Fruit fly (Drosophila melanogaster) whole organism, prepupa: ENCODE measurements around the gene CG32081.

ENCODE experiments used
- Blimp-1 ChIP-seq: fragments of 200-800 bp; sonication (Bioruptor generic); optimal IDR thresholded peaks from 3 replicates; lab custom pipeline; 2017; ENCODE audit warnings: missing biosample characterization, missing genetic modification characterization, mild to moderate bottlenecking, moderate library complexity, missing genetic modification reagents
- CG10631 ChIP-seq: fragments of 200-800 bp; sonication (Bioruptor generic); optimal IDR thresholded peaks from 2 replicates; lab custom pipeline; 2016; ENCODE audit warnings: missing biosample characterization, missing genetic modification characterization
- CG10669 ChIP-seq: fragments of 200-800 bp; sonication (Bioruptor generic); optimal IDR thresholded peaks from 3 replicates; lab custom pipeline; 2018; ENCODE audit warnings: missing biosample characterization, mild to moderate bottlenecking, missing genetic modification characterization, moderate library complexity
- CG11762 ChIP-seq: fragments of 200-800 bp; sonication (Bioruptor generic); optimal IDR thresholded peaks from 3 replicates; lab custom pipeline; 2016; ENCODE audit warnings: missing biosample characterization, missing genetic modification characterization; ENCODE audit not compliant: insufficient read depth
- CG11902 ChIP-seq: fragments of 200-800 bp; sonication (Bioruptor generic); optimal IDR thresholded peaks from 3 replicates; lab custom pipeline; 2016; ENCODE audit warnings: missing biosample characterization, missing genetic modification characterization
- CG1621 ChIP-seq: fragments of 200-800 bp; sonication (Bioruptor generic); optimal IDR thresholded peaks from 3 replicates; lab custom pipeline; 2018; ENCODE audit warnings: missing biosample characterization, mild to moderate bottlenecking, missing genetic modification characterization
- CG31627 ChIP-seq: fragments of 200-800 bp; sonication (Bioruptor generic); optimal IDR thresholded peaks from 3 replicates; lab custom pipeline; 2016; ENCODE audit warnings: missing biosample characterization, missing genetic modification characterization
- CG34406 ChIP-seq: fragments of 200-800 bp; sonication (Bioruptor generic); optimal IDR thresholded peaks from 3 replicates; lab custom pipeline; 2016; ENCODE audit warnings: missing biosample characterization, missing genetic modification characterization
- CG3919 ChIP-seq: fragments of 200-800 bp; sonication (Bioruptor generic); optimal IDR thresholded peaks from 3 replicates; lab custom pipeline; 2016; ENCODE audit warnings: missing biosample characterization, missing genetic modification characterization
- CG6163 ChIP-seq: fragments of 200-800 bp; sonication (Bioruptor generic); IDR thresholded peaks from 3 replicates; pipeline ENCODE4 v1.3.6; 2022; ENCODE audit warnings: missing biosample characterization, missing genetic modification characterization
- CG6792 ChIP-seq: fragments of 200-800 bp; sonication (Bioruptor generic); optimal IDR thresholded peaks from 3 replicates; lab custom pipeline; 2016; ENCODE audit warnings: missing biosample characterization, missing genetic modification characterization
- CG6808 ChIP-seq: fragments of 200-800 bp; sonication (Bioruptor generic); optimal IDR thresholded peaks from 3 replicates; lab custom pipeline; 2017; ENCODE audit warnings: missing biosample characterization, missing genetic modification characterization, mild to moderate bottlenecking, moderate library complexity, missing genetic modification reagents
- CG7368 ChIP-seq: fragments of 200-800 bp; sonication (Bioruptor generic); optimal IDR thresholded peaks from 3 replicates; lab custom pipeline; 2016; ENCODE audit warnings: missing biosample characterization, missing genetic modification characterization
- CG8319 ChIP-seq: fragments of 200-800 bp; sonication (Bioruptor generic); optimal IDR thresholded peaks from 3 replicates; lab custom pipeline; 2016; ENCODE audit warnings: missing biosample characterization, missing genetic modification characterization
- CG8632 ChIP-seq: fragments of 200-800 bp; sonication (Bioruptor generic); optimal IDR thresholded peaks from 3 replicates; lab custom pipeline; 2016; ENCODE audit warnings: missing biosample characterization, missing genetic modification characterization
- CG9139 ChIP-seq: fragments of 200-800 bp; sonication (Bioruptor generic); optimal IDR thresholded peaks from 3 replicates; lab custom pipeline; 2017; ENCODE audit warnings: missing biosample characterization, mild to moderate bottlenecking, missing genetic modification characterization
- Eip75B ChIP-seq: fragments of 200-800 bp; sonication (Bioruptor generic); optimal IDR thresholded peaks from 3 replicates; lab custom pipeline; 2016; ENCODE audit warnings: missing biosample characterization, missing genetic modification characterization
- Eip78C ChIP-seq: fragments of 200-800 bp; sonication (Bioruptor generic); peaks from one replicate; lab custom pipeline; 2016; ENCODE audit warnings: missing biosample characterization, missing genetic modification characterization
- Eip93F ChIP-seq: fragments of 200-800 bp; sonication (Bioruptor generic); optimal IDR thresholded peaks from 2 replicates; lab custom pipeline; 2016; ENCODE audit warnings: missing biosample characterization, mild to moderate bottlenecking, missing genetic modification characterization
- Ets21C ChIP-seq: fragments of 200-800 bp; sonication (Bioruptor generic); optimal IDR thresholded peaks from 3 replicates; lab custom pipeline; 2016; ENCODE audit warnings: missing biosample characterization, missing genetic modification characterization
- Ets96B ChIP-seq: fragments of 200-800 bp; optimal IDR thresholded peaks from 2 replicates; lab custom pipeline; 2019; ENCODE audit warnings: missing biosample characterization, mild to moderate bottlenecking, missing genetic modification characterization, moderate library complexity
- Gug ChIP-seq: fragments of 200-800 bp; sonication (Bioruptor generic); IDR thresholded peaks from 2 replicates; pipeline ENCODE4 v1.3.6; 2022; ENCODE audit warnings: missing biosample characterization, missing genetic modification characterization
- Hr4 ChIP-seq: fragments of 200-800 bp; sonication (Bioruptor generic); optimal IDR thresholded peaks from 3 replicates; lab custom pipeline; 2016; ENCODE audit warnings: missing biosample characterization, missing genetic modification characterization
- Lpt ChIP-seq: fragments of 200-800 bp; sonication (Bioruptor generic); optimal IDR thresholded peaks from 3 replicates; lab custom pipeline; 2016; ENCODE audit warnings: missing biosample characterization, missing genetic modification characterization
- Met ChIP-seq: fragments of 200-800 bp; sonication (Bioruptor generic); optimal IDR thresholded peaks from 3 replicates; lab custom pipeline; 2016; ENCODE audit warnings: missing biosample characterization, missing genetic modification characterization
- OdsH ChIP-seq: fragments of 200-800 bp; sonication (Bioruptor generic); optimal IDR thresholded peaks from 3 replicates; lab custom pipeline; 2016; ENCODE audit warnings: missing biosample characterization, missing genetic modification characterization
- Smox ChIP-seq: fragments of 200-800 bp; sonication (Bioruptor generic); optimal IDR thresholded peaks from 3 replicates; lab custom pipeline; 2016; ENCODE audit warnings: missing biosample characterization, missing genetic modification characterization
- Sox14 ChIP-seq: fragments of 200-800 bp; sonication (Bioruptor generic); optimal IDR thresholded peaks from 3 replicates; lab custom pipeline; 2016; ENCODE audit warnings: missing biosample characterization, missing genetic modification characterization
- achi ChIP-seq: fragments of 200-800 bp; sonication (Bioruptor generic); optimal IDR thresholded peaks from 3 replicates; lab custom pipeline; 2016; ENCODE audit warnings: missing biosample characterization, missing genetic modification characterization
- acj6 ChIP-seq: fragments of 200-800 bp; sonication (Bioruptor generic); optimal IDR thresholded peaks from 3 replicates; lab custom pipeline; 2016; ENCODE audit warnings: missing biosample characterization, missing genetic modification characterization
- cyc ChIP-seq: fragments of 200-800 bp; sonication (Bioruptor generic); optimal IDR thresholded peaks from 3 replicates; lab custom pipeline; 2016; ENCODE audit warnings: missing biosample characterization, missing genetic modification characterization
- dac ChIP-seq: fragments of 200-800 bp; sonication (Bioruptor generic); optimal IDR thresholded peaks from 2 replicates; lab custom pipeline; 2017; ENCODE audit warnings: missing biosample characterization, mild to moderate bottlenecking, missing genetic modification characterization
- dsx ChIP-seq: fragments of 200-800 bp; optimal IDR thresholded peaks from 3 replicates; lab custom pipeline; 2019; ENCODE audit warnings: missing biosample characterization, mild to moderate bottlenecking, missing genetic modification characterization, moderate library complexity; ENCODE audit not compliant: poor library complexity, severe bottlenecking
- eg ChIP-seq: fragments of 200-800 bp; sonication (Bioruptor generic); IDR thresholded peaks from 3 replicates; pipeline ENCODE4 v1.3.6; 2022; ENCODE audit warnings: missing biosample characterization, missing genetic modification characterization
- esn ChIP-seq: fragments of 200-800 bp; sonication (Bioruptor generic); optimal IDR thresholded peaks from 2 replicates; lab custom pipeline; 2016; ENCODE audit warnings: missing biosample characterization, mild to moderate bottlenecking, missing genetic modification characterization, moderate library complexity
- fkh ChIP-seq: fragments of 200-800 bp; sonication (Bioruptor generic); optimal IDR thresholded peaks from 3 replicates; lab custom pipeline; 2017; ENCODE audit warnings: missing biosample characterization, mild to moderate bottlenecking, missing genetic modification characterization, moderate library complexity
- pdm3 ChIP-seq: fragments of 200-800 bp; sonication (Bioruptor generic); optimal IDR thresholded peaks from 3 replicates; lab custom pipeline; 2016; ENCODE audit warnings: missing biosample characterization, missing genetic modification characterization
- ss ChIP-seq, 2 experiments: fragments of 200-800 bp; sonication (Bioruptor generic); optimal IDR thresholded peaks; 2 replicates in 1 of 2; 3 replicates in 1 of 2; lab custom pipeline; 2017 to 2018; ENCODE audit warnings: mild to moderate bottlenecking in 2 of 2, missing biosample characterization in 2 of 2, missing genetic modification characterization in 2 of 2, moderate library complexity in 1 of 2
- svp ChIP-seq: fragments of 200-800 bp; sonication (Bioruptor generic); peaks from one replicate; lab custom pipeline; 2016; ENCODE audit warnings: missing biosample characterization, missing genetic modification characterization
- topi ChIP-seq: fragments of 200-800 bp; sonication (Bioruptor generic); optimal IDR thresholded peaks from 3 replicates; lab custom pipeline; 2016; ENCODE audit warnings: missing biosample characterization, missing genetic modification characterization
- vri ChIP-seq: fragments of 200-800 bp; sonication (Bioruptor generic); optimal IDR thresholded peaks from 3 replicates; lab custom pipeline; 2016; ENCODE audit warnings: missing biosample characterization, mild to moderate bottlenecking, missing genetic modification characterization

CG32081 gene

DNA sequence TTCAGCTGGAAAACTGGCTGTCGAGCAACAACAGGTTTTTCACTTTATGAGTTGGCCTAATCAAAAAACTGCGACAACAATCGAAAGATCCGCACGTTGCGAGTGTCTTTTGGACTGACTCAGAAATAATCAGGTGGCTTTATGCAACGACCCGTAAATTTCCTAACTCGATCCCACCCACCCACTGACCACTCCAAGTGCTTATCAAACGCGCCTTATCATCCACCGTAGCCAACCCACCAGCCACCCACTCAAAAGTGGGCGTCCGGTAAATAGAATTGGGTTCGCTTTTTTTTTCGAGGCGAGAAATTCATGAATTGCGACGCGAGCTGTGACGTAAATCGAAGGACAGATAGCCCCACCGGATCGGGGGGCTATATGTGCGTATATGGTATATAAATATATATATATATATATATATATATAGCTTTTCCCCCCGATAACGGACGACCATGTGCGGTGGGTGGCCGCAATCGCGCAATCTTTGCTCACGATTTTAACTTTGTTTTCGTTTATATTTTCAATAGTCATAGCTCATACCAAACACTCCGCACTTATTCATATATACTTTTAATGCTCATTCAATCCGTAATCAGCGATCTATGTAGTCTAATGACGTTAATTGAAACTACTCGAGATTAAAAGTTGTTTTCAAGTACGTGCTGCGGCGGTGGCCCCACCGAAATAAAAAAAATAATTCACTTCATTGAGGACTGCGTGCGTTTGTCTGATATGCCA lies 22.5 kb upstream of the CG32081 start:
- TF ChIP-seq svp (GFP tag; lab: Kevin White, UChicago), result peak; percentile 82
- TF ChIP-seq vri (GFP tag; lab: Kevin White, UChicago), result peak; percentile 68
- TF ChIP-seq CG6808 (GFP tag; lab: Kevin White, UChicago), result no peak
- no peak for TF ChIP-seq OdsH

DNA sequence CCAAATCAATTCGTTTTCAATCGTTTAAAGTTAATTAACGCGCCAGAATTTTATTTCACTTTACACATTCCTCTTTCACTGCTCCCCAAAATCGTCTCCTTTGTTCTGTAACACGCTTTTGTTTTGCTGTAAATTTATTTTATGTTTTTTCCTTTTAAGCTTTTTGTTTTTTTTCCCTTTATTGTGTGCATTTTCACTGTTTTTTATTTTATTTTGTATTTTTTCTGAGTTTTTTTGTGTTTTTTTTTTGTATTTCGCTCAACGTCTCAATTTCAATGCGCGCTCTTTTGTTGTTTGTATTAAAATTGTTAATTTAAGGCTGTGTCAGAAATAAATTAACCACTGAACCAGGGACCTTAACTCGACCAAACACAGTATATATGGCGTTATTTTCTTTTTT lies 20.9 kb upstream of the CG32081 start:
- peak; percentile 69 for TF ChIP-seq Eip78C (GFP tag; lab: Kevin White, UChicago)
- TF ChIP-seq CG6808 (GFP tag; lab: Kevin White, UChicago), result peak; percentile 13
- peak; percentile 60 for TF ChIP-seq svp (GFP tag; lab: Kevin White, UChicago)
- TF ChIP-seq Sox14, result peak; percentile 32
- peak; percentile 3 for TF ChIP-seq CG9139
- TF ChIP-seq ss (GFP tag; optimal IDR thresholded peaks at IDR 0.05; lab: Kevin White, UChicago), result peak; percentile 14 to 32
- peak; percentile 39 for TF ChIP-seq CG34406 (GFP tag; lab: Kevin White, UChicago)
- peak; percentile 19 for TF ChIP-seq esn
- TF ChIP-seq CG1621 (tag; lab: Kevin White, UChicago), result no peak
- peak; percentile 33 for TF ChIP-seq CG8632 (GFP tag; lab: Kevin White, UChicago)
- peak; percentile 19 for TF ChIP-seq Met (GFP tag; lab: Kevin White, UChicago)
- no peak for TF ChIP-seq Eip93F
- TF ChIP-seq CG8319 (GFP tag; lab: Kevin White, UChicago), result no peak

DNA sequence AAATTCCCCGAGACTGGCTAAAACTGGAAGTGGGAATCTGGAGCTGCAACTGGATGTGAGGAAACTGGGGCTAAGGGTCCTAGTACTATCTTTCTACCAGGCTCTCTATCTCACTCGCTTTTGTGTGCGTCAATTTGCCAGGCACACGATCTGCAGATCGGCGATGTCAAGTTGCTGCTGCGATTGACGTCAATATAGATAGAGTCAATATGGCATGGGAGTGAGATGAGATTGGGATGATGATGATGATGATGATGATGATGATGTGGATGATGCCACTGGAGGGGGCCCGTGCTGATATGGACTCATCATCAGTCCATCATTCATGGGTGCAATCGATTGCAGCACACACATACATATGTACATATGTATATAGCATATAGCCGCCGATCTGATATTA lies 19.6 kb upstream of the CG32081 start:
- TF ChIP-seq svp (GFP tag; lab: Kevin White, UChicago) (peak; percentile 97), Hr4 (GFP tag; lab: Kevin White, UChicago) (no peak)

DNA sequence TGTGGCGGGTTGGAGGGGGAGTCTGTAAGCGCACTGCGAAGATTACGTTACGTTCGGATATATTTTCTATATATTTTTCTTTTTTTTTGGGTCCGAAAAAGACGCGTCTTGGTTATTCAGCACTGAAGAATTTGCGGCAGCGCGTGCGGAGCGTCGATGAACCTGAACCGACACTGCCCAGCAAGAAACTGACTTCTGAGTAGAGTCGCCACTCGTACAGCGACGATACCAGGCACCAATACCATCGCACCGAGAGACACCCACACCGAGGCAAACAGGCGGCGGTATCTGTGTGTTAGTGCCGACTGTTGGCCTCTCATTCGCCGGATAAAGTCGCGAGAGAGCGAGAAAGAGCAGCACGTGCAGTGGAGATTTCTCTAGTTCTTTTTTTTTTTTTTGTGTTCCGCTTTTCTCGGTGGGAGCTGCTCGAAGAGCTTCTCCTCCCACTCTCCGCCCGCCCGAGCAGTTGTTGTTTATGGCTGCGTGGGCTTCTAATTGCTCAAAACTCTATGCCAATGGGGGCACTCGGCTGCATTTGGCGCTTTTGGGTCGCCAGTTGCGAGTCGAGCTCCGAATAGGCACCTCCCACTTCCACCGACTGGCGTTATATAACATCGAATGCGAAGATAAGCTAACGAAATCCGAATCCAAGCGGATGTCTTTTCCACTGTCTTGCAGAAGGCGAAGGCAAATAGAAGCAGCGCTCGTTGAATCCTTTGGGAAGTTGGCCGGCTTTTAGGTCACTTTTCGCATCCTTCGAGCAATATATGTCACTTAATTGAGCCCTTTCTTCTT lies 18.2 kb upstream of the CG32081 start, which contains the start of gene klu:
TSS of gene klu (minus strand) at position 189 of the 795 bp plus-strand sequence.
- TF ChIP-seq OdsH (peak; percentile 18), acj6 (GFP tag; lab: Kevin White, UChicago) (no peak), CG8632 (GFP tag; lab: Kevin White, UChicago) (no peak), cyc (GFP tag; lab: Kevin White, UChicago) (no peak), CG10669 (GFP tag; lab: Kevin White, UChicago) (peak; percentile 35), CG11902 (no peak), Lpt (GFP tag; lab: Kevin White, UChicago) (peak; percentile 24), achi (GFP tag; lab: Kevin White, UChicago) (peak; percentile 20), CG7368 (no peak), CG10631 (GFP tag; lab: Kevin White, UChicago) (peak; percentile 6), ss (GFP tag; optimal IDR thresholded peaks at IDR 0.05; lab: Kevin White, UChicago) (peak; percentile 76 to 78), CG1621 (tag; lab: Kevin White, UChicago) (peak; percentile 54), Ets96B (tag; lab: Kevin White, UChicago) (peak; percentile 29), dsx (GFP tag; lab: Kevin White, UChicago) (peak; percentile 37), topi (no peak), CG31627 (GFP tag; lab: Kevin White, UChicago) (no peak), vri (GFP tag; lab: Kevin White, UChicago) (peak; percentile 40), Smox (GFP tag; lab: Kevin White, UChicago) (no peak), dac (GFP tag; lab: Kevin White, UChicago) (peak; percentile 64), Eip75B (GFP tag; lab: Kevin White, UChicago) (peak; percentile 36), CG6163 (GFP tag; lab: Robert Waterston, UW) (peak; percentile 90), pdm3 (GFP tag; lab: Kevin White, UChicago) (no peak), Blimp-1 (GFP tag; lab: Kevin White, UChicago) (no peak), CG11762 (GFP tag; lab: Kevin White, UChicago) (no peak), Ets21C (GFP tag; lab: Kevin White, UChicago) (no peak), CG3919 (GFP tag; lab: Kevin White, UChicago) (peak; percentile 31), CG8319 (GFP tag; lab: Kevin White, UChicago) (no peak), CG6792 (no peak), Eip93F (peak; percentile 52), Sox14 (peak; percentile 51), eg (GFP tag; lab: Robert Waterston, UW) (peak; percentile 90), Gug (GFP tag; lab: Robert Waterston, UW) (0 out of 2 replicates have a peak, but pooled peaks have one; percentile 25), fkh (peak; percentile 37), svp (GFP tag; lab: Kevin White, UChicago) (peak; percentile 93)
